Fruit fly (Drosophila melanogaster): ENCODE data around the gene ND-SGDH.
A peak's percentile ranks its signal among the peaks of the same experiment; 100 is the strongest.

The ND-SGDH gene

dm6 chr3L:12111081-12111958, 27.1 kb downstream of the ND-SGDH start (continued):
- peak; percentile 84 for TF ChIP-seq esn (GFP tag; optimal IDR thresholded peaks at IDR 0.05)
- peak; percentile 60 for TF ChIP-seq CG10631 (GFP tag; optimal IDR thresholded peaks at IDR 0.05)
- peak; percentile 59 for TF ChIP-seq CG6276 (GFP tag; optimal IDR thresholded peaks at IDR 0.05)
- TF ChIP-seq lz (GFP tag; optimal IDR thresholded peaks at IDR 0.05), result peak; percentile 74
- TF ChIP-seq achi (GFP tag; optimal IDR thresholded peaks at IDR 0.05), result peak; percentile 80
- peak; percentile 60 for TF ChIP-seq CG8319 (GFP tag; optimal IDR thresholded peaks at IDR 0.05)
- peak; percentile 4 for TF ChIP-seq dac (GFP tag; optimal IDR thresholded peaks at IDR 0.05)
- TF ChIP-seq eg (GFP tag; IDR thresholded peaks at IDR 0.05), result peak; percentile 70
- TF ChIP-seq Met (GFP tag; optimal IDR thresholded peaks at IDR 0.05), result peak; percentile 87
- peak; percentile 31 for TF ChIP-seq Ets21C (GFP tag; optimal IDR thresholded peaks at IDR 0.05)
- peak; percentile 80 for TF ChIP-seq CG32006 (GFP tag; optimal IDR thresholded peaks at IDR 0.05)
- peak; percentile 65 for TF ChIP-seq Eip75B (GFP tag; optimal IDR thresholded peaks at IDR 0.05)
- TF ChIP-seq svp (GFP tag), result peak; percentile 93
- peak; percentile 75 for TF ChIP-seq Hr39 (GFP tag; optimal IDR thresholded peaks at IDR 0.05)
- peak; percentile 84 for TF ChIP-seq CG34406 (GFP tag; optimal IDR thresholded peaks at IDR 0.05)
- TF ChIP-seq Ets96B (tag; optimal IDR thresholded peaks at IDR 0.05), result peak; percentile 82
- TF ChIP-seq CG11294 (GFP tag; IDR thresholded peaks at IDR 0.05), result peak; percentile 39; the same call in 1 of the 2 replicates
- peak; percentile 69 to 70 for TF ChIP-seq ss (GFP tag; optimal IDR thresholded peaks at IDR 0.05)
- TF ChIP-seq CG7368 (GFP tag; optimal IDR thresholded peaks at IDR 0.05), result peak; percentile 58
- TF ChIP-seq CG3032 (tag; optimal IDR thresholded peaks at IDR 0.05), result peak; percentile 88
- TF ChIP-seq CG8119 (GFP tag; IDR thresholded peaks at IDR 0.05), result peak; percentile 75

dm6 chr3L:12109045-12109632, 29.2 kb downstream of the ND-SGDH start:
- TF ChIP-seq Eip93F (GFP tag; optimal IDR thresholded peaks at IDR 0.05) (no peak), CG10669 (GFP tag; optimal IDR thresholded peaks at IDR 0.05) (peak; percentile 7), CG4318 (GFP tag; optimal IDR thresholded peaks at IDR 0.05) (peak; percentile 54), topi (GFP tag; optimal IDR thresholded peaks at IDR 0.05) (no peak), Ets96B (tag; optimal IDR thresholded peaks at IDR 0.05) (peak; percentile 1), CG15336 (GFP tag; IDR thresholded peaks at IDR 0.05) (peak; percentile 74), CG9139 (GFP tag; optimal IDR thresholded peaks at IDR 0.05) (no peak), Hr38 (GFP tag; optimal IDR thresholded peaks at IDR 0.05) (no peak), spab (GFP tag; optimal IDR thresholded peaks at IDR 0.05) (no peak), Blimp-1 (GFP tag; optimal IDR thresholded peaks at IDR 0.05) (no peak), CG31627 (GFP tag; optimal IDR thresholded peaks at IDR 0.05) (no peak), fd59A (GFP tag; optimal IDR thresholded peaks at IDR 0.05) (no peak), pdm3 (GFP tag; optimal IDR thresholded peaks at IDR 0.05) (no peak), CG32006 (GFP tag; optimal IDR thresholded peaks at IDR 0.05) (peak; percentile 78), OdsH (GFP tag; optimal IDR thresholded peaks at IDR 0.05) (peak; percentile 34), Gug (GFP tag; IDR thresholded peaks at IDR 0.05) (peak; percentile 20; the same call in 1 of the 2 replicates), CG34406 (GFP tag; optimal IDR thresholded peaks at IDR 0.05) (peak; percentile 29), fkh (GFP tag; optimal IDR thresholded peaks at IDR 0.05) (no peak), ss (GFP tag; optimal IDR thresholded peaks at IDR 0.05) (peak; percentile 3 to 28), CG6792 (GFP tag; optimal IDR thresholded peaks at IDR 0.05) (no peak), CG6808 (GFP tag; optimal IDR thresholded peaks at IDR 0.05) (no peak), lz (GFP tag; optimal IDR thresholded peaks at IDR 0.05) (no peak), CG6854 (GFP tag; optimal IDR thresholded peaks at IDR 0.05) (peak; percentile 22), CG8632 (GFP tag; optimal IDR thresholded peaks at IDR 0.05) (peak; percentile 9), dac (GFP tag; optimal IDR thresholded peaks at IDR 0.05) (no peak), Ets21C (GFP tag; optimal IDR thresholded peaks at IDR 0.05) (no peak), net (GFP tag; optimal IDR thresholded peaks at IDR 0.05) (no peak), salr (GFP tag; optimal IDR thresholded peaks at IDR 0.05) (peak in 1 of 2 experiments; percentile 40), CG10631 (GFP tag; optimal IDR thresholded peaks at IDR 0.05) (peak; percentile 32), dsx (GFP tag; optimal IDR thresholded peaks at IDR 0.05; ENCODE audit: poor library complexity, severe bottlenecking) (no peak), svp (GFP tag) (no peak), cyc (GFP tag; optimal IDR thresholded peaks at IDR 0.05) (no peak), Eip75B (GFP tag; optimal IDR thresholded peaks at IDR 0.05) (no peak), fd85E (GFP tag; optimal IDR thresholded peaks at IDR 0.05) (no peak), CG8319 (GFP tag; optimal IDR thresholded peaks at IDR 0.05) (no peak), CG11294 (GFP tag; IDR thresholded peaks at IDR 0.05) (no peak), Lpt (GFP tag; optimal IDR thresholded peaks at IDR 0.05) (no peak)

All from whole organism, prepupa.